Worm (Caenorhabditis elegans): ENCODE results near the gene wht-4.

DNA sequence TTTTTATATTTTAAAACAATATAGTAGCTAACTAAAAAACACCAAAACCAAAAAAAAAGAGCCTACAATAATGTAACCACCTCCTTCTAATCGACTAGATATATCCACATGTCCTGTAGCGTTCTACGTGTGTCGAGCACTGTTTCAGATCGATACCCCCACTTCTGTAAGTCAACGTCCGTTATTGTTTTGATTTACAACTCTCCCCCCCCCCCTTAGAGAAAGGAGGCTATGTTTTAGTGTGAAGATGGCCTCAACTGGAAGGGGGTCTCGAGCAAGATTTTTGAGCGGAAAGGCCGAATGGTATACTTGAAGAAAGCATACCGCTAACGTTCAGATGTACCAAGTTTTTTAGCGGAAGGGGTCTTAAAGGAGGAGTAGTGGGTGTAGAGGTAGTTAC lies 1.0 kb upstream of the wht-4 start, which contains the start of gene F02E11.4:
- no peak for TF ChIP-seq unc-55 (GFP tag; optimal IDR thresholded peaks at IDR 0.05)
- no peak for TF ChIP-seq skn-1 (tag; optimal IDR thresholded peaks at IDR 0.05)
- TF ChIP-seq egl-27 (tag; optimal IDR thresholded peaks at IDR 0.05) = no peak
- no peak for TF ChIP-seq lin-11 (tag; optimal IDR thresholded peaks at IDR 0.05)
- TF ChIP-seq peb-1 (tag; optimal IDR thresholded peaks at IDR 0.05) = no peak

Measured in whole organism, L2 larva.